Worm (Caenorhabditis elegans): ENCODE data around the gene fbxb-46.

DNA sequence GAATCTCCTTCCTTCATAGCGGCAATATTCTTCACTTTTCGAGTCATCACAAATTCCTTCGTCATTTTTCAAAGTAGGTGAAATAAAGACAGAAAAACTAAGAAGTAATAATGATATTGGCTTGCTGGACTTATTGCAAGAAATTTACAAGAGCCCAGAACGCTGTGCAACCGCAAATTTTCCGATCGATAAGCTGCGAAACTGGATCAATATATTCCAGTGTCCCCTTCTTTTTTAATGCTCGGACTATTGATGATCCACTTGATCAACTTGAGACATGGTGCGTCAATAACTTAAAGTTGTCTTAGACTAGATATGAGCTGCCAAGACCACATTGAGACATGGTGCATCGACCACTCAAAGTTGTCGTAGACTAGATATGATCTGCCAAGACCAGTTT, 35.1 kb upstream of the fbxb-46 start, which contains the start of gene bath-33:
- TF ChIP-seq him-1 (tag; optimal IDR thresholded peaks at IDR 0.05) (no peak), dao-5 (tag; optimal IDR thresholded peaks at IDR 0.05) (no peak), W03F9.2 (tag; optimal IDR thresholded peaks at IDR 0.05) (no peak)
